Worm (Caenorhabditis elegans): Measurements from ENCODE around the gene kel-1.

ce11 chrII:11737347-11737746 lies 48.6 kb downstream of the kel-1 start:
- TF ChIP-seq him-1 (tag; optimal IDR thresholded peaks at IDR 0.05) (no peak), W03F9.2 (tag; optimal IDR thresholded peaks at IDR 0.05) (no peak)
